Fruit fly (Drosophila melanogaster) whole organism, prepupa: ENCODE results near the gene CG32106.

Experiments used
- CG31627 ChIP-seq: fragments of 200-800 bp; sonication (Bioruptor generic); optimal IDR thresholded peaks from 3 replicates; lab custom pipeline; 2016; ENCODE audit warnings: missing biosample characterization, missing genetic modification characterization
- CG6808 ChIP-seq: fragments of 200-800 bp; sonication (Bioruptor generic); optimal IDR thresholded peaks from 3 replicates; lab custom pipeline; 2017; ENCODE audit warnings: missing biosample characterization, missing genetic modification characterization, mild to moderate bottlenecking, moderate library complexity, missing genetic modification reagents
- CG6854 ChIP-seq: fragments of 200-800 bp; sonication (Bioruptor generic); optimal IDR thresholded peaks from 2 replicates; lab custom pipeline; 2017; ENCODE audit warnings: missing biosample characterization, mild to moderate bottlenecking, missing genetic modification characterization
- Eip78C ChIP-seq: fragments of 200-800 bp; sonication (Bioruptor generic); peaks from one replicate; lab custom pipeline; 2016; ENCODE audit warnings: missing biosample characterization, missing genetic modification characterization
- Ets96B ChIP-seq: fragments of 200-800 bp; optimal IDR thresholded peaks from 2 replicates; lab custom pipeline; 2019; ENCODE audit warnings: missing biosample characterization, mild to moderate bottlenecking, missing genetic modification characterization, moderate library complexity
- Gug ChIP-seq: fragments of 200-800 bp; sonication (Bioruptor generic); IDR thresholded peaks from 2 replicates; pipeline ENCODE4 v1.3.6; 2022; ENCODE audit warnings: missing biosample characterization, missing genetic modification characterization
- Hr4 ChIP-seq: fragments of 200-800 bp; sonication (Bioruptor generic); optimal IDR thresholded peaks from 3 replicates; lab custom pipeline; 2016; ENCODE audit warnings: missing biosample characterization, missing genetic modification characterization
- OdsH ChIP-seq: fragments of 200-800 bp; sonication (Bioruptor generic); optimal IDR thresholded peaks from 3 replicates; lab custom pipeline; 2016; ENCODE audit warnings: missing biosample characterization, missing genetic modification characterization
- achi ChIP-seq: fragments of 200-800 bp; sonication (Bioruptor generic); optimal IDR thresholded peaks from 3 replicates; lab custom pipeline; 2016; ENCODE audit warnings: missing biosample characterization, missing genetic modification characterization
- dsx ChIP-seq: fragments of 200-800 bp; optimal IDR thresholded peaks from 3 replicates; lab custom pipeline; 2019; ENCODE audit warnings: missing biosample characterization, mild to moderate bottlenecking, missing genetic modification characterization, moderate library complexity; ENCODE audit not compliant: poor library complexity, severe bottlenecking
- fd59A ChIP-seq: fragments of 200-800 bp; sonication (Bioruptor generic); optimal IDR thresholded peaks from 2 replicates; lab custom pipeline; 2017; ENCODE audit warnings: missing biosample characterization, mild to moderate bottlenecking, missing genetic modification characterization, missing genetic modification reagents

DNA sequence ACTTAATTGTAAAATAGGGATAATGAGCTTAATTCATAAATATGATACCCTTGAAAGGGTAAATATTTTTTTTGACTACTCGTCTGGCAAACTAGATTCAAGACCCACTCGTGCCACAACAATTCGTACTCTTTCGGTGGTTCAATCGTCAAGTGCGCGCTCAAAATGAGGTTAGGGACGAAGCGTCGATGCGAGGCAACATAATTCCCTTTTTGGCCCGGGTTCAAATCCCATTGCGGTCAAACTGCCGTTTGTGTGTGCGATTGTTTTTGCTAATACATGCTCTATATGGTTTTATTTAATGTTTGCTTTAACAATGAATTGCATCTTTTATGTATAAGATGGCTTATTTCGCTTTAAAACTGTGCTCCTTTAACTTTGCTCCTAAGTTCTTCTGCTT, 37.2 kb upstream of the CG32106 start:
- TF ChIP-seq Eip78C (no peak), fd59A (GFP tag; lab: Kevin White, UChicago) (no peak), dsx (no peak), CG6808 (no peak), Gug (no peak), achi (GFP tag; lab: Kevin White, UChicago) (no peak), CG31627 (GFP tag; lab: Kevin White, UChicago) (no peak), OdsH (no peak), Ets96B (no peak), Hr4 (no peak), CG6854 (no peak)
